Worm (Caenorhabditis elegans): ENCODE measurements around the gene F41H10.12.

The F41H10.12 gene

ce11 chrIV:5374321-5374720, 10.8 kb upstream of the F41H10.12 start:
- TF ChIP-seq dve-1 (tag; optimal IDR thresholded peaks at IDR 0.05; ENCODE audit: insufficient read depth) (peak; percentile 36), mxl-2 (GFP tag; conservative IDR thresholded peaks at IDR 0.05) (no peak), mdt-29 (GFP tag; IDR thresholded peaks at IDR 0.05) (no peak), ztf-11 (tag; optimal IDR thresholded peaks at IDR 0.05) (no peak), php-3 (GFP tag; IDR thresholded peaks at IDR 0.05) (peak; percentile 5; the same call in 1 of the 2 replicates), nhr-11 (tag; optimal IDR thresholded peaks at IDR 0.05) (no peak), ama-1 (optimal IDR thresholded peaks at IDR 0.05) (no peak), unc-62 (GFP tag; optimal IDR thresholded peaks at IDR 0.05 in 1 of 2) (peak in 1 of 2 experiments; percentile 51), unc-62 (tag; optimal IDR thresholded peaks at IDR 0.05) (no peak), sdz-12 (GFP tag; optimal IDR thresholded peaks at IDR 0.05) (no peak), nhr-77 (tag; optimal IDR thresholded peaks at IDR 0.05) (peak; percentile 14), daf-8 (GFP tag; IDR thresholded peaks at IDR 0.05) (no peak), pqm-1 (tag; optimal IDR thresholded peaks at IDR 0.05) (peak; percentile 8), T20F7.1 (GFP tag; optimal IDR thresholded peaks at IDR 0.05) (no peak), ces-1 (GFP tag; optimal IDR thresholded peaks at IDR 0.05) (no peak), mep-1 (tag; optimal IDR thresholded peaks at IDR 0.05) (peak; percentile 44), dmd-6 (GFP tag; IDR thresholded peaks at IDR 0.05) (peak; percentile 37), lir-3 (tag; optimal IDR thresholded peaks at IDR 0.05) (no peak), daf-16 (GFP tag; optimal IDR thresholded peaks at IDR 0.05) (no peak), daf-16 (tag; optimal IDR thresholded peaks at IDR 0.05) (peak; percentile 61), lin-1 (GFP tag; IDR thresholded peaks at IDR 0.05) (no peak)

- TF ChIP-seq saeg-2 (GFP tag; IDR thresholded peaks at IDR 0.05) (no peak), arid-1 (GFP tag; conservative IDR thresholded peaks at IDR 0.05) (no peak), nhr-76 (tag; optimal IDR thresholded peaks at IDR 0.05) (no peak), Y105C5A.15 (GFP tag; IDR thresholded peaks at IDR 0.05) (peak; percentile 60; the same call in 1 of the 2 replicates), nhr-48 (tag; optimal IDR thresholded peaks at IDR 0.05) (no peak), ceh-44 (GFP tag; IDR thresholded peaks at IDR 0.05) (no peak), lin-13 (GFP tag; optimal IDR thresholded peaks at IDR 0.05) (no peak), R02D3.7 (tag; optimal IDR thresholded peaks at IDR 0.05) (no peak), F44E2.7 (GFP tag; IDR thresholded peaks at IDR 0.05) (no peak), mxl-3 (GFP tag; optimal IDR thresholded peaks at IDR 0.05) (no peak), tra-1 (GFP tag; IDR thresholded peaks at IDR 0.05) (peak; percentile 18; the same call in 1 of the 2 replicates), ceh-32 (tag; optimal IDR thresholded peaks at IDR 0.05; ENCODE audit: poor library complexity) (no peak), ztf-7 (tag; optimal IDR thresholded peaks at IDR 0.05) (no peak), gei-8 (GFP tag; optimal IDR thresholded peaks at IDR 0.05) (peak; percentile 57), D1046.2 (GFP tag; IDR thresholded peaks at IDR 0.05) (peak; percentile 25; the same call in 1 of the 2 replicates), sdz-12 (GFP tag; optimal IDR thresholded peaks at IDR 0.05) (no peak), dmd-6 (GFP tag; IDR thresholded peaks at IDR 0.05) (no peak), zfp-2 (tag; optimal IDR thresholded peaks at IDR 0.05) (no peak), lin-39 (tag; optimal IDR thresholded peaks at IDR 0.05) (no peak), daf-19 (GFP tag; conservative IDR thresholded peaks at IDR 0.05) (no peak), hmg-1.1 (GFP tag; IDR thresholded peaks at IDR 0.05) (no peak), lin-29 (GFP tag; IDR thresholded peaks at IDR 0.05) (no peak), pha-4 (GFP tag; IDR thresholded peaks at IDR 0.05) (no peak), pha-4 (tag; optimal IDR thresholded peaks at IDR 0.05) (no peak), dmd-8 (GFP tag; IDR thresholded peaks at IDR 0.05) (no peak), duxl-1 (tag; optimal IDR thresholded peaks at IDR 0.05; ENCODE audit: poor library complexity) (peak; percentile 31), T26A8.4 (GFP tag; IDR thresholded peaks at IDR 0.05) (no peak), nhr-11 (tag; optimal IDR thresholded peaks at IDR 0.05) (no peak), lim-7 (GFP tag; IDR thresholded peaks at IDR 0.05) (peak; percentile 14; the same call in 1 of the 2 replicates), daf-16 (GFP tag; optimal IDR thresholded peaks at IDR 0.05) (no peak), daf-16 (tag; optimal IDR thresholded peaks at IDR 0.05) (peak; percentile 4), aha-1 (tag) (peak; percentile 53)
These were observed 10.2 kb upstream of the F41H10.12 start for ce11 chrIV:5374946-5375345.

Data from whole organism, L4 larva.